Fruit fly (Drosophila melanogaster) whole organism, embryonic: ENCODE data around the gene CG8907.

Experiments
- Bdp1 ChIP-seq: fragments of 200-800 bp; sonication (Bioruptor generic); optimal IDR thresholded peaks from 3 replicates; lab custom pipeline; 2016; ENCODE audit warnings: missing biosample characterization, missing genetic modification characterization
- Blimp-1 ChIP-seq: fragments of 200-800 bp; sonication (Bioruptor generic); optimal IDR thresholded peaks from 3 replicates; lab custom pipeline; 2018; ENCODE audit warnings: missing biosample characterization, missing genetic modification characterization, mild to moderate bottlenecking, moderate library complexity, missing genetic modification reagents
- BtbVII ChIP-seq: fragments of 200-800 bp; sonication (Bioruptor generic); optimal IDR thresholded peaks from 3 replicates; lab custom pipeline; 2017; ENCODE audit warnings: missing biosample characterization, mild to moderate bottlenecking, missing genetic modification characterization
- Bteb2 ChIP-seq: fragments of 200-800 bp; sonication (Bioruptor generic); optimal IDR thresholded peaks from 2 replicates; lab custom pipeline; 2016; ENCODE audit warnings: missing biosample characterization, missing genetic modification characterization
- CG10543 ChIP-seq: fragments of 200-800 bp; sonication (Bioruptor generic); optimal IDR thresholded peaks from 3 replicates; lab custom pipeline; 2017; ENCODE audit warnings: missing biosample characterization, mild to moderate bottlenecking, missing genetic modification characterization, moderate library complexity
- CG11247 ChIP-seq: fragments of 200-800 bp; sonication (Bioruptor generic); IDR thresholded peaks from 2 replicates; pipeline ENCODE4 v1.3.6; 2022; ENCODE audit warnings: missing biosample characterization, missing genetic modification characterization
- CG14860 ChIP-seq: fragments of 200-800 bp; sonication (Bioruptor generic); IDR thresholded peaks from 3 replicates; pipeline ENCODE4 v1.3.6; 2022; ENCODE audit warnings: missing biosample characterization, missing genetic modification characterization; ENCODE audit not compliant: partially characterized antibody
- CG15011 ChIP-seq: fragments of 200-800 bp; sonication (Bioruptor generic); optimal IDR thresholded peaks from 3 replicates; lab custom pipeline; 2018; ENCODE audit warnings: missing biosample characterization, mild to moderate bottlenecking, missing genetic modification characterization
- CG16815 ChIP-seq: fragments of 200-800 bp; sonication (Bioruptor generic); optimal IDR thresholded peaks from 3 replicates; lab custom pipeline; 2017; ENCODE audit warnings: missing biosample characterization, mild to moderate bottlenecking, missing genetic modification characterization
- CG17186 ChIP-seq: fragments of 200-800 bp; sonication (Bioruptor generic); optimal IDR thresholded peaks from 3 replicates; lab custom pipeline; 2017; ENCODE audit warnings: missing biosample characterization, missing genetic modification reagents, missing genetic modification characterization
- CG18262 ChIP-seq: fragments of 200-800 bp; optimal IDR thresholded peaks from 3 replicates; lab custom pipeline; 2019; ENCODE audit warnings: missing biosample characterization, mild to moderate bottlenecking, missing genetic modification characterization, moderate library complexity
- CG18619 ChIP-seq: fragments of 200-800 bp; sonication (Bioruptor generic); optimal IDR thresholded peaks from 3 replicates; lab custom pipeline; 2017; ENCODE audit warnings: missing biosample characterization, mild to moderate bottlenecking, missing genetic modification characterization
- CG2712 ChIP-seq: fragments of 200-800 bp; optimal IDR thresholded peaks from 3 replicates; lab custom pipeline; 2019; ENCODE audit warnings: missing biosample characterization, mild to moderate bottlenecking, missing genetic modification characterization, moderate library complexity
- CG32767 ChIP-seq: fragments of 200-800 bp; sonication (Bioruptor generic); IDR thresholded peaks from 2 replicates; pipeline ENCODE4 v1.3.6; 2022; ENCODE audit warnings: missing biosample characterization, missing genetic modification characterization
- CG3838 ChIP-seq: fragments of 200-800 bp; sonication (Bioruptor generic); optimal IDR thresholded peaks from 3 replicates; lab custom pipeline; 2016; ENCODE audit warnings: missing biosample characterization, missing genetic modification characterization
- CG4282 ChIP-seq: fragments of 200-800 bp; sonication (Bioruptor generic); optimal IDR thresholded peaks from 2 replicates; lab custom pipeline; 2016; ENCODE audit warnings: missing biosample characterization, missing genetic modification characterization
- CG43689 ChIP-seq: fragments of 200-800 bp; sonication (Bioruptor generic); IDR thresholded peaks from 2 replicates; pipeline ENCODE4 v1.3.6; 2022; ENCODE audit warnings: missing biosample characterization, missing genetic modification characterization
- CG6683 ChIP-seq: fragments of 200-800 bp; sonication (Bioruptor generic); optimal IDR thresholded peaks from 2 replicates; lab custom pipeline; 2017; ENCODE audit warnings: missing biosample characterization, mild to moderate bottlenecking, missing genetic modification characterization, missing genetic modification reagents
- CG7745 ChIP-seq: fragments of 200-800 bp; sonication (Bioruptor generic); optimal IDR thresholded peaks from 2 replicates; lab custom pipeline; 2018; ENCODE audit warnings: missing biosample characterization, mild to moderate bottlenecking, missing genetic modification characterization, moderate library complexity
- CG7786 ChIP-seq: fragments of 200-800 bp; sonication (Bioruptor generic); optimal IDR thresholded peaks from 2 replicates; lab custom pipeline; 2016; ENCODE audit warnings: missing biosample characterization, missing genetic modification characterization
- CHES-1-like ChIP-seq: fragments of 200-800 bp; sonication (Bioruptor generic); optimal IDR thresholded peaks from 2 replicates; lab custom pipeline; 2016; ENCODE audit warnings: missing biosample characterization, missing genetic modification characterization
- CoRest ChIP-seq: fragments of 200-800 bp; sonication (Bioruptor generic); optimal IDR thresholded peaks from 3 replicates; lab custom pipeline; 2018; ENCODE audit warnings: missing biosample characterization, mild to moderate bottlenecking, missing genetic modification characterization, moderate library complexity
- D19B ChIP-seq: fragments of 200-800 bp; sonication (Bioruptor generic); optimal IDR thresholded peaks from 2 replicates; lab custom pipeline; 2017; ENCODE audit warnings: missing biosample characterization, mild to moderate bottlenecking, missing genetic modification characterization
- Dbx ChIP-seq: fragments of 200-800 bp; sonication (Bioruptor generic); IDR thresholded peaks from 3 replicates; pipeline ENCODE4 v1.3.6; 2022; ENCODE audit warnings: missing biosample characterization, missing genetic modification characterization
- Dp ChIP-seq: fragments of 200-800 bp; sonication (Bioruptor generic); optimal IDR thresholded peaks from 2 replicates; lab custom pipeline; 2018; ENCODE audit warnings: missing biosample characterization, mild to moderate bottlenecking, missing genetic modification characterization, moderate library complexity
- Drgx ChIP-seq: fragments of 200-800 bp; sonication (Bioruptor generic); IDR thresholded peaks from 2 replicates; pipeline ENCODE4 v1.3.6; 2022; ENCODE audit warnings: missing biosample characterization, missing genetic modification characterization
- HHEX ChIP-seq: fragments of 200-800 bp; sonication (Bioruptor generic); optimal IDR thresholded peaks from 3 replicates; lab custom pipeline; 2017; ENCODE audit warnings: missing biosample characterization, mild to moderate bottlenecking, missing genetic modification characterization, missing genetic modification reagents
- HLHmδ ChIP-seq: fragments of 200-800 bp; sonication (Bioruptor generic); optimal IDR thresholded peaks from 2 replicates; lab custom pipeline; 2018; ENCODE audit warnings: missing biosample characterization, mild to moderate bottlenecking, missing genetic modification characterization, moderate library complexity
- HmgD ChIP-seq: fragments of 200-800 bp; sonication (Bioruptor generic); optimal IDR thresholded peaks from 3 replicates; lab custom pipeline; 2016; ENCODE audit warnings: missing biosample characterization, missing genetic modification characterization
- Lpt ChIP-seq: fragments of >200 bp; optimal IDR thresholded peaks from 2 replicates; lab custom pipeline; 2018; ENCODE audit warnings: missing biosample characterization, missing genetic modification characterization
- Rfx ChIP-seq: fragments of 200-800 bp; sonication (Bioruptor generic); IDR thresholded peaks from 2 replicates; pipeline ENCODE4 v1.3.6; 2022; ENCODE audit warnings: missing biosample characterization, missing genetic modification characterization
- Xbp1 ChIP-seq: fragments of 200-800 bp; sonication (Bioruptor generic); optimal IDR thresholded peaks from 3 replicates; lab custom pipeline; 2016; ENCODE audit warnings: missing biosample characterization, mild to moderate bottlenecking, missing genetic modification characterization
- ab ChIP-seq: fragments of 200-800 bp; sonication (Bioruptor generic); optimal IDR thresholded peaks from 2 replicates; lab custom pipeline; 2016; ENCODE audit warnings: missing biosample characterization, missing genetic modification characterization
- abd-A ChIP-seq: fragments of 200-800 bp; sonication (Bioruptor generic); optimal IDR thresholded peaks from 3 replicates; lab custom pipeline; 2019; ENCODE audit warnings: missing biosample characterization, mild to moderate bottlenecking, missing genetic modification characterization, moderate library complexity
- aop ChIP-seq: fragments of 200-800 bp; sonication (Bioruptor generic); IDR thresholded peaks from 2 replicates; pipeline ENCODE4 v1.3.6; 2022; ENCODE audit warnings: missing biosample characterization, missing genetic modification characterization
- az2 ChIP-seq: fragments of 200-800 bp; sonication (Bioruptor generic); optimal IDR thresholded peaks from 3 replicates; lab custom pipeline; 2016; ENCODE audit warnings: missing biosample characterization, missing genetic modification characterization
- bab2 ChIP-seq: fragments of 200-800 bp; sonication (Bioruptor generic); optimal IDR thresholded peaks from 2 replicates; lab custom pipeline; 2016; ENCODE audit warnings: missing biosample characterization, missing genetic modification characterization
- chn ChIP-seq: fragments of 200-800 bp; sonication (Bioruptor generic); optimal IDR thresholded peaks from 2 replicates; lab custom pipeline; 2016; ENCODE audit warnings: missing biosample characterization, missing genetic modification characterization
- croc ChIP-seq: fragments of 200-800 bp; sonication (Bioruptor generic); conservative IDR thresholded peaks from 3 replicates; pipeline ENCODE4 v1.3.6; 2022; ENCODE audit warnings: missing biosample characterization, missing genetic modification characterization
- danr ChIP-seq: fragments of 200-800 bp; sonication (Bioruptor generic); IDR thresholded peaks from 2 replicates; pipeline ENCODE4 v1.3.6; 2022; ENCODE audit warnings: missing biosample characterization, missing genetic modification characterization
- dati ChIP-seq: fragments of 200-800 bp; sonication (Bioruptor generic); IDR thresholded peaks from 2 replicates; pipeline ENCODE4 v1.3.6; 2022; ENCODE audit warnings: missing biosample characterization, missing genetic modification characterization
- dpn ChIP-seq, 2 experiments: fragments of 200-800 bp; sonication (Bioruptor generic); optimal IDR thresholded peaks; 3 replicates each; lab custom pipeline; 2016; ENCODE audit warnings: missing biosample characterization in 2 of 2, missing genetic modification characterization in 2 of 2
- fd102C ChIP-seq: fragments of 200-800 bp; sonication (Bioruptor generic); optimal IDR thresholded peaks from 2 replicates; lab custom pipeline; 2018; ENCODE audit warnings: missing biosample characterization, mild to moderate bottlenecking, missing genetic modification characterization, moderate library complexity
- gem ChIP-seq: fragments of 200-800 bp; sonication (Bioruptor generic); optimal IDR thresholded peaks from 2 replicates; lab custom pipeline; 2019; ENCODE audit warnings: missing biosample characterization, mild to moderate bottlenecking, missing genetic modification characterization, moderate library complexity
- kah ChIP-seq: fragments of 200-800 bp; sonication (Bioruptor generic); optimal IDR thresholded peaks from 2 replicates; lab custom pipeline; 2018; ENCODE audit warnings: missing biosample characterization, mild to moderate bottlenecking, missing genetic modification characterization
- lilli ChIP-seq: fragments of 200-800 bp; sonication (Bioruptor generic); optimal IDR thresholded peaks from 3 replicates; lab custom pipeline; 2016; ENCODE audit warnings: missing biosample characterization, missing genetic modification characterization
- ranshi ChIP-seq: fragments of 200-800 bp; sonication (Bioruptor generic); IDR thresholded peaks from 2 replicates; pipeline ENCODE4 v1.3.6; 2022; ENCODE audit warnings: missing biosample characterization, missing genetic modification characterization
- repo ChIP-seq: fragments of 200-800 bp; sonication (Bioruptor generic); optimal IDR thresholded peaks from 2 replicates; lab custom pipeline; 2016; ENCODE audit warnings: missing biosample characterization, missing genetic modification characterization
- vvl ChIP-seq: fragments of 200-800 bp; sonication (Bioruptor generic); IDR thresholded peaks from 2 replicates; pipeline ENCODE4 v1.3.6; 2022; ENCODE audit warnings: missing biosample characterization, missing genetic modification characterization
- yki ChIP-seq: fragments of >200 bp; optimal IDR thresholded peaks from 3 replicates; lab custom pipeline; 2018
- z ChIP-seq: fragments of 200-800 bp; sonication (Bioruptor generic); IDR thresholded peaks from 3 replicates; pipeline ENCODE4 v1.3.6; 2022; ENCODE audit warnings: missing biosample characterization, missing genetic modification characterization

The CG8907 gene

DNA sequence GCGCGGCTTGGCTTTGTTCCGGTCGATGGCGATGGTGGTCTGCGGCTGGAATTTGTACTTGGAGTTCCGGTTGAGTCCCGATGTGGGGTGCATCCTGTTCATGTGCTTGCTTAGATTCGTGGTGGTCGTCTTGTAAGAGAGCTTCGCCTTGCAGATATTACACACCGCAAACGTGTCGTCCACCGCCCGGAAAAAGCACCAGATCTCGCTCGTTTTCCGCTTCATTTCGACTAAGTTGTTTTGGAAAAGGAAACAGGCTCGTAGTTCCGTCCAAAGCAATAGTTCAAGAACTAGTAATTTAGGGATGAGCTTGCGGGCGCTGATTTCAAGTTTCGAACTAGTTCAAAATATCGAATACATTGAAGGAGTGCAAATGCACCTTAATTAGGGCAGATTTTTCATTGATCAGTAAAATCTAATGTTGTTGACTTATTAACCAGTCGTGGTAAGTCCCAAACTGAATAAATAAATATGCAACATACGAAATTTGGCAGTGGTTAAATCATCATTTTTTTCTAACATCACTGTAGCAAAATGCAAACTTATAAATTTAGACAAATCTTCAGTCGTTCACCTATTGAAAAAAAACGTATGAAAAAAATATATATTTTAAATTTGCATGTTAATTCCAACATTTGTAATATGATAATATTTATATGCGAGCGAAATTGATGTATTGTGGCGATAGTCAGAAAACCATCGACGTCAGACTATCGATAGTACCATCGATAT is 34.9 kb downstream of the CG8907 start, which contains the start of the genes bdwf and Patr-1 (continued):
- TF ChIP-seq gem (tag; lab: Kevin White, UChicago) (no peak), CG7745 (tag; lab: Kevin White, UChicago) (no peak), yki (lab: Kevin White, UChicago) (no peak), danr (GFP tag; lab: Robert Waterston, UW) (no peak), CG7786 (GFP tag; lab: Kevin White, UChicago) (no peak), Rfx (GFP tag; lab: Robert Waterston, UW) (no peak), HmgD (GFP tag; lab: Kevin White, UChicago) (no peak), HHEX (GFP tag; lab: Kevin White, UChicago) (no peak), kah (GFP tag; lab: Kevin White, UChicago) (no peak), Bdp1 (GFP tag; lab: Kevin White, UChicago) (no peak), BtbVII (GFP tag; lab: Kevin White, UChicago) (no peak), vvl (no peak), az2 (peak; percentile 7), z (GFP tag; lab: Robert Waterston, UW) (no peak), dpn (GFP tag; optimal IDR thresholded peaks at IDR 0.05; lab: Kevin White, UChicago) (peak; percentile 3 to 7), HLHmδ (GFP tag; lab: Kevin White, UChicago) (no peak), Lpt (GFP tag; lab: Kevin White, UChicago) (no peak), Drgx (GFP tag; lab: Robert Waterston, UW) (no peak), CG10543 (GFP tag; lab: Kevin White, UChicago) (peak; percentile 10), CG43689 (no peak), aop (GFP tag; lab: Robert Waterston, UW) (no peak), dati (GFP tag; lab: Robert Waterston, UW) (no peak), CG3838 (GFP tag; lab: Kevin White, UChicago) (no peak), abd-A (no peak), CG16815 (no peak), D19B (GFP tag; lab: Kevin White, UChicago) (no peak), CG17186 (GFP tag; lab: Kevin White, UChicago) (peak; percentile 46), CG15011 (GFP tag; lab: Kevin White, UChicago) (no peak), CG11247 (no peak), chn (GFP tag; lab: Kevin White, UChicago) (no peak), CG32767 (GFP tag; lab: Robert Waterston, UW) (no peak), CG2712 (peak; percentile 32), ab (GFP tag; lab: Kevin White, UChicago) (no peak), Blimp-1 (GFP tag; lab: Kevin White, UChicago) (no peak), Xbp1 (GFP tag; lab: Kevin White, UChicago) (peak; percentile 11), CG6683 (GFP tag; lab: Kevin White, UChicago) (no peak), Bteb2 (GFP tag; lab: Kevin White, UChicago) (no peak), Dbx (GFP tag; lab: Robert Waterston, UW) (no peak), CG14860 (GFP tag; lab: Robert Waterston, UW) (peak; percentile 88), Dp (peak; percentile 29), bab2 (no peak), ranshi (no peak), fd102C (no peak), CG18619 (GFP tag; lab: Kevin White, UChicago) (peak; percentile 39), CG18262 (tag; lab: Kevin White, UChicago) (peak; percentile 52), CHES-1-like (no peak), CoRest (tag; lab: Kevin White, UChicago) (peak; percentile 46), repo (no peak), lilli (GFP tag; lab: Kevin White, UChicago) (peak; percentile 37), croc (GFP tag; lab: Robert Waterston, UW) (no peak), CG4282 (GFP tag; lab: Kevin White, UChicago) (no peak)
